Worm (Caenorhabditis elegans): Measurements from ENCODE around the gene nrx-1.

ce11 chrV:10794463-10794862 is 30.3 kb upstream of the nrx-1 start:
- TF ChIP-seq Y116A8C.19 (tag; optimal IDR thresholded peaks at IDR 0.05; ENCODE audit: borderline replicate concordance) = no peak
- no peak for TF ChIP-seq unc-130 (tag; optimal IDR thresholded peaks at IDR 0.05)
- TF ChIP-seq fos-1 (tag; optimal IDR thresholded peaks at IDR 0.05) = no peak
- TF ChIP-seq nhr-237 (tag; optimal IDR thresholded peaks at IDR 0.05) = no peak
- TF ChIP-seq snpc-4 (tag; optimal IDR thresholded peaks at IDR 0.05) = no peak
- no peak for TF ChIP-seq nhr-12 (tag; optimal IDR thresholded peaks at IDR 0.05)
- TF ChIP-seq egl-27 (tag; optimal IDR thresholded peaks at IDR 0.05) = no peak
- TF ChIP-seq lsy-2 (tag; optimal IDR thresholded peaks at IDR 0.05) = no peak
- no peak for TF ChIP-seq C34B4.2 (tag; optimal IDR thresholded peaks at IDR 0.05)
- no peak for TF ChIP-seq aha-1 (tag; optimal IDR thresholded peaks at IDR 0.05)
- no peak for TF ChIP-seq nhr-77 (tag; optimal IDR thresholded peaks at IDR 0.05)
- TF ChIP-seq unc-62 (GFP tag; optimal IDR thresholded peaks at IDR 0.05) = no peak
- TF ChIP-seq nhr-28 (tag; optimal IDR thresholded peaks at IDR 0.05) = no peak
- TF ChIP-seq zag-1 (tag; optimal IDR thresholded peaks at IDR 0.05) = no peak
